Worm (Caenorhabditis elegans): Measurements from ENCODE around the gene C49F5.6.

- no peak for TF ChIP-seq B0310.2 (tag; optimal IDR thresholded peaks at IDR 0.05)
- no peak for TF ChIP-seq hnd-1 (tag; optimal IDR thresholded peaks at IDR 0.05)
- no peak for TF ChIP-seq F13C5.2 (tag; optimal IDR thresholded peaks at IDR 0.05)
- TF ChIP-seq ama-1 (optimal IDR thresholded peaks at IDR 0.05): no peak
- no peak for TF ChIP-seq tra-4 (tag; optimal IDR thresholded peaks at IDR 0.05)
- no peak for TF ChIP-seq scrt-1 (GFP tag; IDR thresholded peaks at IDR 0.05)
Observed at ce11 chrX:11965663-11966304, 22.3 kb upstream of the C49F5.6 start, which contains the start of gene sams-1.

Data from whole organism, early embryonic.